Worm (Caenorhabditis elegans) whole organism, late embryonic: ENCODE measurements around the gene aqp-10.

Source experiments
- C08G9.2 ChIP-seq: sonication (generic microtip); optimal IDR thresholded peaks from 2 replicates; lab custom pipeline; 2016; ENCODE audit warnings: mild to moderate bottlenecking, missing genetic modification characterization, moderate library complexity, missing compliant biosample characterization
- F13H6.1 ChIP-seq: sonication (generic microtip); optimal IDR thresholded peaks from 2 replicates; lab custom pipeline; 2016; ENCODE audit warnings: missing genetic modification characterization, missing compliant biosample characterization
- K09A11.1 ChIP-seq: sonication (generic microtip); optimal IDR thresholded peaks from 2 replicates; lab custom pipeline; 2017; ENCODE audit warnings: antibody characterized with exemption, mild to moderate bottlenecking, missing genetic modification characterization, missing compliant biosample characterization; ENCODE audit not compliant: insufficient read depth
- ahr-1 ChIP-seq: sonication (generic microtip); optimal IDR thresholded peaks from 2 replicates; lab custom pipeline; 2016; ENCODE audit warnings: missing genetic modification characterization, missing compliant biosample characterization
- ceh-14 ChIP-seq: sonication (generic microtip); optimal IDR thresholded peaks from 2 replicates; lab custom pipeline; 2016; ENCODE audit warnings: missing genotype, missing genetic modification characterization, missing compliant biosample characterization
- ceh-19 ChIP-seq: fragments of 200-800 bp; sonication (Bioruptor generic); optimal IDR thresholded peaks from 2 replicates; lab custom pipeline; 2018; ENCODE audit warnings: mild to moderate bottlenecking, missing genetic modification characterization, missing compliant biosample characterization
- ceh-34 ChIP-seq: sonication (generic microtip); optimal IDR thresholded peaks from 2 replicates; lab custom pipeline; 2016; ENCODE audit warnings: mild to moderate bottlenecking, missing genetic modification characterization, missing compliant biosample characterization
- ceh-45 ChIP-seq: fragments of 200-800 bp; sonication (Bioruptor generic); IDR thresholded peaks from 2 replicates; pipeline ENCODE4 v1.3.6; 2022; ENCODE audit warnings: missing genetic modification reagents, missing genetic modification characterization, missing compliant biosample characterization
- ceh-48 ChIP-seq: sonication (generic microtip); optimal IDR thresholded peaks from 2 replicates; lab custom pipeline; 2016; ENCODE audit warnings: missing genetic modification characterization, inconsistent platforms, missing compliant biosample characterization
- ceh-6 ChIP-seq: fragments of 200-800 bp; sonication (Bioruptor generic); optimal IDR thresholded peaks from 2 replicates; lab custom pipeline; 2018; ENCODE audit warnings: mild to moderate bottlenecking, missing genetic modification characterization, missing compliant biosample characterization
- ceh-9 ChIP-seq: sonication (generic microtip); optimal IDR thresholded peaks from 2 replicates; lab custom pipeline; 2016; ENCODE audit warnings: mild to moderate bottlenecking, missing genetic modification characterization, inconsistent platforms, missing compliant biosample characterization
- dmd-4 ChIP-seq: sonication (generic microtip); optimal IDR thresholded peaks from 2 replicates; lab custom pipeline; 2016; ENCODE audit warnings: borderline replicate concordance, missing genetic modification characterization, missing compliant biosample characterization
- elt-2 ChIP-seq: sonication (generic microtip); optimal IDR thresholded peaks from 2 replicates; lab custom pipeline; 2016; ENCODE audit warnings: missing genetic modification reagents, missing genetic modification characterization, missing compliant biosample characterization
- elt-4 ChIP-seq: sonication (generic microtip); optimal IDR thresholded peaks from 2 replicates; lab custom pipeline; 2016; ENCODE audit warnings: missing genetic modification characterization, missing compliant biosample characterization
- ets-4 ChIP-seq: sonication (generic microtip); optimal IDR thresholded peaks from 2 replicates; lab custom pipeline; 2016; ENCODE audit warnings: missing genetic modification characterization, missing compliant biosample characterization
- eyg-1 ChIP-seq: sonication (generic microtip); optimal IDR thresholded peaks from 2 replicates; lab custom pipeline; 2016; ENCODE audit warnings: missing genotype, missing genetic modification characterization, missing compliant biosample characterization
- fkh-10 ChIP-seq: fragments of 150-350 bp; optimal IDR thresholded peaks from 2 replicates; lab custom pipeline; 2014; ENCODE audit warnings: missing biosample characterization, missing genetic modification reagents, missing genetic modification characterization
- gmeb-2 ChIP-seq: sonication (generic microtip); optimal IDR thresholded peaks from 2 replicates; lab custom pipeline; 2016; ENCODE audit warnings: missing genetic modification characterization, inconsistent platforms, missing compliant biosample characterization
- hlh-30 ChIP-seq: sonication (generic microtip); optimal IDR thresholded peaks from 2 replicates; lab custom pipeline; 2017; ENCODE audit warnings: antibody characterized with exemption, missing genetic modification characterization, missing compliant biosample characterization; ENCODE audit not compliant: insufficient read depth
- hlh-6 ChIP-seq: sonication (generic microtip); optimal IDR thresholded peaks from 2 replicates; lab custom pipeline; 2016; ENCODE audit warnings: missing genotype, missing genetic modification characterization, missing compliant biosample characterization
- hlh-8 ChIP-seq: sonication (generic microtip); optimal IDR thresholded peaks from 2 replicates; lab custom pipeline; 2016; ENCODE audit warnings: missing genotype, missing genetic modification characterization, missing compliant biosample characterization
- lin-11 ChIP-seq: fragments of 200-800 bp; sonication (Bioruptor generic); optimal IDR thresholded peaks from 2 replicates; lab custom pipeline; 2018; ENCODE audit warnings: mild to moderate bottlenecking, missing genetic modification characterization, missing compliant biosample characterization
- madf-2 ChIP-seq: sonication (generic microtip); optimal IDR thresholded peaks from 2 replicates; lab custom pipeline; 2017; ENCODE audit warnings: missing genetic modification characterization, missing compliant biosample characterization
- nfya-1 ChIP-seq: sonication (generic microtip); optimal IDR thresholded peaks from 2 replicates; lab custom pipeline; 2017; ENCODE audit warnings: missing genetic modification characterization, mild to moderate bottlenecking, missing compliant biosample characterization, antibody characterized with exemption, moderate library complexity
- nhr-11 ChIP-seq: fragments of 150-350 bp; optimal IDR thresholded peaks from 2 replicates; lab custom pipeline; 2014; ENCODE audit warnings: missing biosample characterization, missing genetic modification characterization
- nhr-232 ChIP-seq: sonication (generic microtip); optimal IDR thresholded peaks from 2 replicates; lab custom pipeline; 2016; ENCODE audit warnings: missing genetic modification characterization, missing compliant biosample characterization
- pat-9 ChIP-seq: fragments of 200-800 bp; sonication (Bioruptor generic); optimal IDR thresholded peaks from 2 replicates; lab custom pipeline; 2018; ENCODE audit warnings: mild to moderate bottlenecking, missing genetic modification characterization, moderate library complexity, missing compliant biosample characterization
- pha-2 ChIP-seq: sonication (generic microtip); optimal IDR thresholded peaks from 2 replicates; lab custom pipeline; 2017; ENCODE audit warnings: mild to moderate bottlenecking, missing genetic modification characterization, missing compliant biosample characterization
- pha-4 ChIP-seq: fragments of 150-350 bp; optimal IDR thresholded peaks from 2 replicates; lab custom pipeline; 2018; ENCODE audit warnings: missing biosample characterization, missing genetic modification reagents, missing genetic modification characterization
- pqm-1 ChIP-seq: sonication (generic microtip); optimal IDR thresholded peaks from 2 replicates; lab custom pipeline; 2016; ENCODE audit warnings: missing genetic modification characterization, missing compliant biosample characterization
- rnt-1 ChIP-seq: sonication (generic microtip); optimal IDR thresholded peaks from 2 replicates; lab custom pipeline; 2016; ENCODE audit warnings: missing genetic modification characterization, missing compliant biosample characterization
- sox-2 ChIP-seq: fragments of 200-800 bp; sonication (Bioruptor generic); IDR thresholded peaks from 2 replicates; pipeline ENCODE4 v1.3.6; 2022; ENCODE audit warnings: missing genetic modification reagents, missing genetic modification characterization, missing compliant biosample characterization
- tbx-2 ChIP-seq: sonication (generic microtip); optimal IDR thresholded peaks from 2 replicates; lab custom pipeline; 2016; ENCODE audit warnings: missing genetic modification characterization, missing compliant biosample characterization
- tbx-7 ChIP-seq: sonication (generic microtip); optimal IDR thresholded peaks from 2 replicates; lab custom pipeline; 2016; ENCODE audit warnings: missing genotype, missing genetic modification characterization, missing compliant biosample characterization
- ttx-3 ChIP-seq: sonication (generic microtip); optimal IDR thresholded peaks from 2 replicates; lab custom pipeline; 2016; ENCODE audit warnings: missing genetic modification reagents, missing genetic modification characterization, missing compliant biosample characterization
- unc-86 ChIP-seq: sonication (generic microtip); optimal IDR thresholded peaks from 2 replicates; lab custom pipeline; 2016; ENCODE audit warnings: missing genetic modification characterization, missing compliant biosample characterization
- zip-5 ChIP-seq: sonication (generic microtip); optimal IDR thresholded peaks from 2 replicates; lab custom pipeline; 2016; ENCODE audit warnings: missing genetic modification characterization, missing compliant biosample characterization
- ztf-16 ChIP-seq: sonication (generic microtip); optimal IDR thresholded peaks from 2 replicates; lab custom pipeline; 2017; ENCODE audit warnings: missing genetic modification characterization, missing compliant biosample characterization

The aqp-10 gene

ce11 chrII:9793197-9793596 is 23.6 kb upstream of the aqp-10 start, which contains the start of gene cyp-13A3:
cyp-13A3 (minus strand) TSS chrII:9793297.
- TF ChIP-seq elt-4 (tag; lab: Kevin White, UChicago): no peak
- no peak for TF ChIP-seq elt-2

- TF ChIP-seq elt-2 (peak; percentile 86), nhr-232 (no peak), ahr-1 (tag; lab: Kevin White, UChicago) (no peak)
Observed at ce11 chrII:9791185-9791584, 21.5 kb upstream of the aqp-10 start.

- TF ChIP-seq fkh-10: no peak
- TF ChIP-seq rnt-1: peak; percentile 2
- no peak for TF ChIP-seq nfya-1 (tag; lab: Kevin White, UChicago)
- no peak for TF ChIP-seq unc-86
- no peak for TF ChIP-seq gmeb-2 (tag; lab: Kevin White, UChicago)
- no peak for TF ChIP-seq lin-11 (tag; lab: Kevin White, UChicago)
- TF ChIP-seq ceh-34 (tag; lab: Kevin White, UChicago): no peak
- no peak for TF ChIP-seq ceh-14 (tag; lab: Kevin White, UChicago)
- no peak for TF ChIP-seq pha-2 (tag; lab: Kevin White, UChicago)
- TF ChIP-seq pqm-1 (tag; lab: Kevin White, UChicago): no peak
- no peak for TF ChIP-seq pat-9
- no peak for TF ChIP-seq madf-2 (tag; lab: Kevin White, UChicago)
- no peak for TF ChIP-seq zip-5 (tag; lab: Kevin White, UChicago)
- no peak for TF ChIP-seq hlh-8 (tag; lab: Kevin White, UChicago)
- TF ChIP-seq F13H6.1 (tag; lab: Kevin White, UChicago): no peak
- no peak for TF ChIP-seq ets-4 (tag; lab: Kevin White, UChicago)
- TF ChIP-seq ceh-48: no peak
- TF ChIP-seq ttx-3 (tag; lab: Kevin White, UChicago): no peak
- no peak for TF ChIP-seq ceh-6
- TF ChIP-seq hlh-30 (tag; lab: Kevin White, UChicago): peak; percentile 24
- no peak for TF ChIP-seq sox-2 (GFP tag; lab: Robert Waterston, UW)
- TF ChIP-seq dmd-4: no peak
- no peak for TF ChIP-seq tbx-7 (tag; lab: Kevin White, UChicago)
- TF ChIP-seq ceh-19 (GFP tag; lab: Kevin White, UChicago): no peak
- TF ChIP-seq nhr-11 (tag; lab: Kevin White, UChicago): peak; percentile 13
- no peak for TF ChIP-seq ztf-16 (tag; lab: Kevin White, UChicago)
- no peak for TF ChIP-seq eyg-1
- no peak for TF ChIP-seq ceh-45
- TF ChIP-seq tbx-2 (tag; lab: Kevin White, UChicago): no peak
- TF ChIP-seq K09A11.1 (tag; lab: Kevin White, UChicago): no peak
- no peak for TF ChIP-seq ceh-9 (tag; lab: Kevin White, UChicago)
- TF ChIP-seq C08G9.2 (tag; lab: Kevin White, UChicago): no peak
- TF ChIP-seq hlh-6 (tag; lab: Kevin White, UChicago): no peak
- TF ChIP-seq elt-2: peak; percentile 30
- no peak for TF ChIP-seq pha-4 (tag; lab: Kevin White, UChicago)
Observed at ce11 chrII:9787395-9788152, 17.9 kb upstream of the aqp-10 start, which contains the start of gene cyp-13A2. cyp-13A2 (minus strand) TSS chrII:9787629.
